Fruit fly (Drosophila melanogaster) whole organism, embryonic: ENCODE measurements around the gene Best2.

Experiments used
- CG10209 ChIP-seq: fragments of 200-800 bp; sonication (Bioruptor generic); optimal IDR thresholded peaks from 3 replicates; lab custom pipeline; 2017; ENCODE audit warnings: missing biosample characterization, mild to moderate bottlenecking, missing genetic modification characterization, missing genetic modification reagents
- CG12155 ChIP-seq: fragments of 200-800 bp; sonication (Bioruptor generic); optimal IDR thresholded peaks from 3 replicates; lab custom pipeline; 2016; ENCODE audit warnings: missing biosample characterization, missing genetic modification characterization
- CG12236 ChIP-seq: fragments of 200-800 bp; sonication (Bioruptor generic); optimal IDR thresholded peaks from 2 replicates; lab custom pipeline; 2016; ENCODE audit warnings: missing biosample characterization, missing genetic modification characterization
- CG12744 ChIP-seq: fragments of 200-800 bp; sonication (Bioruptor generic); optimal IDR thresholded peaks from 2 replicates; lab custom pipeline; 2016; ENCODE audit warnings: missing biosample characterization, missing genetic modification characterization
- CG13287 ChIP-seq: fragments of 200-800 bp; sonication (Bioruptor generic); IDR thresholded peaks from 2 replicates; pipeline ENCODE4 v1.3.6; 2022; ENCODE audit warnings: missing biosample characterization, missing genetic modification characterization; ENCODE audit not compliant: partially characterized antibody
- CG13296 ChIP-seq: fragments of 200-800 bp; sonication (Bioruptor generic); optimal IDR thresholded peaks from 3 replicates; lab custom pipeline; 2018; ENCODE audit warnings: missing biosample characterization, mild to moderate bottlenecking, missing genetic modification characterization
- CG15601 ChIP-seq: fragments of 200-800 bp; sonication (Bioruptor generic); optimal IDR thresholded peaks from 3 replicates; lab custom pipeline; 2019; ENCODE audit warnings: missing biosample characterization, mild to moderate bottlenecking, missing genetic modification characterization, moderate library complexity
- CG17802 ChIP-seq: fragments of 200-800 bp; sonication (Bioruptor generic); optimal IDR thresholded peaks from 2 replicates; lab custom pipeline; 2018; ENCODE audit warnings: missing biosample characterization, mild to moderate bottlenecking, missing genetic modification characterization, moderate library complexity
- CG17829 ChIP-seq: fragments of 200-800 bp; optimal IDR thresholded peaks from 2 replicates; lab custom pipeline; 2019; ENCODE audit warnings: missing biosample characterization, mild to moderate bottlenecking, missing genetic modification characterization, moderate library complexity
- CG1792 ChIP-seq: fragments of 200-800 bp; sonication (Bioruptor generic); optimal IDR thresholded peaks from 2 replicates; lab custom pipeline; 2016; ENCODE audit warnings: missing biosample characterization, missing genetic modification characterization
- CG18262 ChIP-seq: fragments of 200-800 bp; optimal IDR thresholded peaks from 3 replicates; lab custom pipeline; 2019; ENCODE audit warnings: missing biosample characterization, mild to moderate bottlenecking, missing genetic modification characterization, moderate library complexity
- CG18599 ChIP-seq: fragments of 200-800 bp; sonication (Bioruptor generic); optimal IDR thresholded peaks from 3 replicates; lab custom pipeline; 2017; ENCODE audit warnings: missing biosample characterization, missing genetic modification characterization, mild to moderate bottlenecking, moderate library complexity, missing genetic modification reagents
- CG32532 ChIP-seq: fragments of 200-800 bp; sonication (Bioruptor generic); IDR thresholded peaks from 2 replicates; pipeline ENCODE4 v1.3.6; 2022; ENCODE audit warnings: missing biosample characterization, missing genetic modification characterization
- CG32767 ChIP-seq: fragments of 200-800 bp; sonication (Bioruptor generic); IDR thresholded peaks from 2 replicates; pipeline ENCODE4 v1.3.6; 2022; ENCODE audit warnings: missing biosample characterization, missing genetic modification characterization
- CG32772 ChIP-seq: fragments of 200-800 bp; sonication (Bioruptor generic); IDR thresholded peaks from 2 replicates; pipeline ENCODE4 v1.3.6; 2022; ENCODE audit warnings: missing biosample characterization, missing genetic modification characterization
- CG3407 ChIP-seq: fragments of 200-800 bp; sonication (Bioruptor generic); optimal IDR thresholded peaks from 2 replicates; lab custom pipeline; 2018; ENCODE audit warnings: missing biosample characterization, mild to moderate bottlenecking, missing genetic modification characterization
- CG4820 ChIP-seq: fragments of 200-800 bp; sonication (Bioruptor generic); optimal IDR thresholded peaks from 3 replicates; lab custom pipeline; 2016; ENCODE audit warnings: missing biosample characterization, missing genetic modification characterization
- CG6854 ChIP-seq: fragments of 200-800 bp; sonication (Bioruptor generic); optimal IDR thresholded peaks from 3 replicates; lab custom pipeline; 2017; ENCODE audit warnings: missing biosample characterization, mild to moderate bottlenecking, missing genetic modification characterization
- CG7745 ChIP-seq: fragments of 200-800 bp; sonication (Bioruptor generic); optimal IDR thresholded peaks from 2 replicates; lab custom pipeline; 2018; ENCODE audit warnings: missing biosample characterization, mild to moderate bottlenecking, missing genetic modification characterization, moderate library complexity
- CG8089 ChIP-seq: fragments of 200-800 bp; sonication (Bioruptor generic); optimal IDR thresholded peaks from 3 replicates; lab custom pipeline; 2016; ENCODE audit warnings: missing biosample characterization, missing genetic modification characterization
- CG8359 ChIP-seq: fragments of 200-800 bp; sonication (Bioruptor generic); optimal IDR thresholded peaks from 2 replicates; lab custom pipeline; 2017; ENCODE audit warnings: missing biosample characterization, mild to moderate bottlenecking, missing genetic modification characterization, borderline replicate concordance
- CG9817 ChIP-seq: fragments of 200-800 bp; sonication (Bioruptor generic); optimal IDR thresholded peaks from 2 replicates; lab custom pipeline; 2018; ENCODE audit warnings: missing biosample characterization, mild to moderate bottlenecking, missing genetic modification characterization, moderate library complexity
- Dbx ChIP-seq: fragments of 200-800 bp; sonication (Bioruptor generic); IDR thresholded peaks from 3 replicates; pipeline ENCODE4 v1.3.6; 2022; ENCODE audit warnings: missing biosample characterization, missing genetic modification characterization
- H2.0 ChIP-seq: fragments of 200-800 bp; sonication (Bioruptor generic); IDR thresholded peaks from 2 replicates; pipeline ENCODE4 v1.3.6; 2022; ENCODE audit warnings: missing biosample characterization, missing genetic modification characterization
- HLH3B ChIP-seq: fragments of 200-800 bp; sonication (Bioruptor generic); IDR thresholded peaks from 2 replicates; pipeline ENCODE4 v1.3.6; 2022; ENCODE audit warnings: missing biosample characterization, missing genetic modification characterization
- Hmx ChIP-seq: fragments of 200-800 bp; sonication (Bioruptor generic); optimal IDR thresholded peaks from 2 replicates; lab custom pipeline; 2016; ENCODE audit warnings: missing biosample characterization, missing genetic modification characterization
- Hr39 ChIP-seq: fragments of >200 bp; optimal IDR thresholded peaks from 2 replicates; lab custom pipeline; 2017
- Kr ChIP-seq: fragments of 200-800 bp; sonication (Bioruptor generic); optimal IDR thresholded peaks from 2 replicates; lab custom pipeline; 2017; ENCODE audit warnings: missing biosample characterization, mild to moderate bottlenecking, missing genetic modification characterization
- Neu2 ChIP-seq: fragments of 200-800 bp; sonication (Bioruptor generic); optimal IDR thresholded peaks from 3 replicates; lab custom pipeline; 2016; ENCODE audit warnings: missing biosample characterization, missing genetic modification characterization, borderline replicate concordance
- PHDP ChIP-seq: fragments of 200-800 bp; sonication (Bioruptor generic); optimal IDR thresholded peaks from 3 replicates; lab custom pipeline; 2018; ENCODE audit warnings: missing biosample characterization, mild to moderate bottlenecking, missing genetic modification characterization, moderate library complexity
- Side ChIP-seq: fragments of 200-800 bp; sonication (Bioruptor generic); optimal IDR thresholded peaks from 2 replicates; lab custom pipeline; 2016; ENCODE audit warnings: missing biosample characterization, missing genetic modification characterization
- Sin3A ChIP-seq: fragments of >200 bp; optimal IDR thresholded peaks from 2 replicates; lab custom pipeline; 2018
- Spps ChIP-seq: fragments of 200-800 bp; sonication (Bioruptor generic); optimal IDR thresholded peaks from 2 replicates; lab custom pipeline; 2018; ENCODE audit warnings: missing biosample characterization, mild to moderate bottlenecking, missing genetic modification characterization
- Sry-β ChIP-seq: fragments of 200-800 bp; sonication (Bioruptor generic); optimal IDR thresholded peaks from 2 replicates; lab custom pipeline; 2018; ENCODE audit warnings: missing biosample characterization, mild to moderate bottlenecking, missing genetic modification characterization, moderate library complexity
- cas ChIP-seq: fragments of 200-800 bp; sonication (Bioruptor generic); IDR thresholded peaks from 2 replicates; pipeline ENCODE4 v1.3.6; 2022; ENCODE audit warnings: missing biosample characterization, missing genetic modification characterization
- croc ChIP-seq: fragments of 200-800 bp; sonication (Bioruptor generic); conservative IDR thresholded peaks from 3 replicates; pipeline ENCODE4 v1.3.6; 2022; ENCODE audit warnings: missing biosample characterization, missing genetic modification characterization
- dan ChIP-seq: fragments of 200-800 bp; sonication (Bioruptor generic); IDR thresholded peaks from 2 replicates; pipeline ENCODE4 v1.3.6; 2022; ENCODE audit warnings: missing biosample characterization, missing genetic modification characterization
- emc ChIP-seq: fragments of 200-800 bp; sonication (Bioruptor generic); optimal IDR thresholded peaks from 2 replicates; lab custom pipeline; 2016; ENCODE audit warnings: missing biosample characterization, missing genetic modification characterization
- gsb-n ChIP-seq: fragments of 200-800 bp; sonication (Bioruptor generic); optimal IDR thresholded peaks from 3 replicates; lab custom pipeline; 2018; ENCODE audit warnings: missing biosample characterization, mild to moderate bottlenecking, missing genetic modification characterization
- hth ChIP-seq: fragments of >200 bp; optimal IDR thresholded peaks from 2 replicates; lab custom pipeline; 2017; ENCODE audit warnings: inconsistent platforms
- jing ChIP-seq: fragments of 200-800 bp; sonication (Bioruptor generic); optimal IDR thresholded peaks from 2 replicates; lab custom pipeline; 2018; ENCODE audit warnings: missing biosample characterization, mild to moderate bottlenecking, missing genetic modification characterization
- kah ChIP-seq: fragments of 200-800 bp; sonication (Bioruptor generic); optimal IDR thresholded peaks from 2 replicates; lab custom pipeline; 2018; ENCODE audit warnings: missing biosample characterization, mild to moderate bottlenecking, missing genetic modification characterization
- lbe ChIP-seq: fragments of 200-800 bp; sonication (Bioruptor generic); optimal IDR thresholded peaks from 2 replicates; lab custom pipeline; 2016; ENCODE audit warnings: missing biosample characterization, mild to moderate bottlenecking, missing genetic modification characterization
- mirr ChIP-seq: fragments of 200-800 bp; sonication (Bioruptor generic); optimal IDR thresholded peaks from 3 replicates; lab custom pipeline; 2018; ENCODE audit warnings: missing biosample characterization, mild to moderate bottlenecking, missing genetic modification characterization
- pzg ChIP-seq: fragments of 200-800 bp; sonication (Bioruptor generic); optimal IDR thresholded peaks from 3 replicates; lab custom pipeline; 2018; ENCODE audit warnings: missing biosample characterization, mild to moderate bottlenecking, missing genetic modification characterization, moderate library complexity
- schlank ChIP-seq: fragments of 200-800 bp; sonication (Bioruptor generic); optimal IDR thresholded peaks from 2 replicates; lab custom pipeline; 2018; ENCODE audit warnings: missing biosample characterization, mild to moderate bottlenecking, missing genetic modification characterization
- shn ChIP-seq: fragments of 200-800 bp; sonication (Bioruptor generic); optimal IDR thresholded peaks from 3 replicates; lab custom pipeline; 2016; ENCODE audit warnings: missing biosample characterization, missing genetic modification characterization
- sob ChIP-seq: fragments of 200-800 bp; sonication (Bioruptor generic); IDR thresholded peaks from 2 replicates; pipeline ENCODE4 v1.3.6; 2022; ENCODE audit warnings: missing biosample characterization, missing genetic modification characterization
- sr ChIP-seq: fragments of 200-800 bp; sonication (Bioruptor generic); IDR thresholded peaks from 3 replicates; pipeline ENCODE4 v1.3.6; 2022; ENCODE audit warnings: missing biosample characterization, missing genetic modification characterization
- sug ChIP-seq: fragments of 200-800 bp; optimal IDR thresholded peaks from 2 replicates; lab custom pipeline; 2019; ENCODE audit warnings: missing biosample characterization, mild to moderate bottlenecking, missing genetic modification characterization, moderate library complexity

The Best2 gene

DNA sequence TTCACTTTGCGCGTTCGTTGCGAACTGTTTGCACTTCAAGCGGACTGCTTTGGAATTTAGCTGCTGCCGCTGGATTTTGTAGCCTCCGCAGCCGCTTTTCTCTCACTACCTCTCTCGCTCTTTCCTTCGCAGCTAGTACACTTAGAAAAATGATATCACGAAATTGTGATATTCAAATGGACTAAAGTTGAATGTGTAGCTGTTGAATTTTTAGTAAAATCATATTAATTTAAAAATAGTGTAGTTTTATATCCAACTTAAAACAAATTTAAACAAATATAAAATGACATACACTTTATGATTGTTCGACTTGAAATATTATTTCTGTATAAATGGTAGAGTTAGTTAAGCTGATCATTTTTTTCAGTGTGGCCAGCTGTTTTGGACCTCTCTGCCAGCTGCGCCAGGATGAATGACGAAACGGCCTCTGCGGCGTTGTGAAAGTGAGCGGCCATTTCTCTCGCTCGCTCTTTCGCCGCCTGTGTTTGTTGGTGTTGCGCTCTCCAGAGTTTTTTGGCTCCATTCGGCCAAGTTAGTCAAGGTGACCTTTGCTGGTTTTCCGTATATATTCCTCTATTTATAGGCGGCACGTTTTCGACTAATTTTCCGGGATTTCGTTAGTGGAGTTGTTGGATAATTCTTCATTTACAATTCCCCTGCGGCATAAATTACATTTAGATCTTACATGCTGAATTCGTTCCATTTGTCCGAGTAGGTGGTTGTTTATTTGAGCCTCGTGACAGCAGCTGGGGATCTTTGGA is 6.4 kb upstream of the Best2 start, which contains the start of gene Ldh (continued):
- TF ChIP-seq CG12155 (GFP tag; lab: Kevin White, UChicago) (peak; percentile 93), kah (GFP tag; lab: Kevin White, UChicago) (peak; percentile 84), Sry-β (GFP tag; lab: Kevin White, UChicago) (peak; percentile 56), CG8089 (GFP tag; lab: Kevin White, UChicago) (peak; percentile 57), shn (GFP tag; lab: Kevin White, UChicago) (peak; percentile 25), gsb-n (tag; lab: Kevin White, UChicago) (peak; percentile 97), hth (no peak), Hr39 (lab: Kevin White, UChicago) (no peak), CG4820 (GFP tag; lab: Kevin White, UChicago) (peak; percentile 92), lbe (GFP tag; lab: Kevin White, UChicago) (peak; percentile 93), CG18599 (GFP tag; lab: Kevin White, UChicago) (peak; percentile 98), H2.0 (GFP tag; lab: Robert Waterston, UW) (peak; percentile 90), sr (GFP tag; lab: Robert Waterston, UW) (no peak), CG9817 (peak; percentile 93), CG10209 (GFP tag; lab: Kevin White, UChicago) (peak; percentile 96), CG12744 (GFP tag; lab: Kevin White, UChicago) (peak; percentile 83), emc (GFP tag; lab: Kevin White, UChicago) (peak; percentile 50), CG32532 (peak; percentile 92), CG13296 (GFP tag; lab: Kevin White, UChicago) (peak; percentile 95), CG6854 (GFP tag; lab: Kevin White, UChicago) (peak; percentile 93), dan (peak; percentile 78), CG18262 (tag; lab: Kevin White, UChicago) (peak; percentile 99), CG32767 (GFP tag; lab: Robert Waterston, UW) (peak; percentile 95), CG12236 (peak; percentile 59), CG7745 (tag; lab: Kevin White, UChicago) (no peak), PHDP (tag; lab: Kevin White, UChicago) (peak; percentile 98), CG8359 (GFP tag; lab: Kevin White, UChicago) (peak; percentile 87), HLH3B (GFP tag; lab: Robert Waterston, UW) (peak; percentile 90), Neu2 (GFP tag; lab: Kevin White, UChicago) (peak; percentile 4), pzg (GFP tag; lab: Kevin White, UChicago) (no peak), CG13287 (no peak), schlank (tag; lab: Kevin White, UChicago) (peak; percentile 78), sug (tag; lab: Kevin White, UChicago) (peak; percentile 95), Side (GFP tag; lab: Kevin White, UChicago) (peak; percentile 48), Kr (GFP tag; lab: Kevin White, UChicago) (peak; percentile 79), CG1792 (peak; percentile 47), Sin3A (lab: Kevin White, UChicago) (no peak), mirr (GFP tag; lab: Kevin White, UChicago) (peak; percentile 63), sob (GFP tag; lab: Robert Waterston, UW) (peak; percentile 93), Hmx (GFP tag; lab: Kevin White, UChicago) (peak; percentile 84), CG3407 (GFP tag; lab: Kevin White, UChicago) (peak; percentile 90), Spps (peak; percentile 93), Dbx (GFP tag; lab: Robert Waterston, UW) (peak; percentile 91), CG17802 (peak; percentile 72), jing (GFP tag; lab: Kevin White, UChicago) (peak; percentile 83), CG15601 (peak; percentile 96), croc (peak; percentile 91), CG32772 (GFP tag; lab: Robert Waterston, UW) (peak; percentile 89), cas (peak; percentile 71), CG17829 (tag; lab: Kevin White, UChicago) (peak; percentile 98)
